Worm (Caenorhabditis elegans): ENCODE measurements around the gene F54D5.3.

ce11 chrII:11535924-11536323, 35.7 kb upstream of the F54D5.3 start:
- no peak for TF ChIP-seq ama-1 (optimal IDR thresholded peaks at IDR 0.05)
- no peak for TF ChIP-seq ets-7 (tag; optimal IDR thresholded peaks at IDR 0.05)
- no peak for TF ChIP-seq tra-4 (tag; optimal IDR thresholded peaks at IDR 0.05)
- no peak for TF ChIP-seq hnd-1 (tag; optimal IDR thresholded peaks at IDR 0.05)
